Worm (Caenorhabditis elegans): ENCODE measurements around the gene F44E2.3.

DNA sequence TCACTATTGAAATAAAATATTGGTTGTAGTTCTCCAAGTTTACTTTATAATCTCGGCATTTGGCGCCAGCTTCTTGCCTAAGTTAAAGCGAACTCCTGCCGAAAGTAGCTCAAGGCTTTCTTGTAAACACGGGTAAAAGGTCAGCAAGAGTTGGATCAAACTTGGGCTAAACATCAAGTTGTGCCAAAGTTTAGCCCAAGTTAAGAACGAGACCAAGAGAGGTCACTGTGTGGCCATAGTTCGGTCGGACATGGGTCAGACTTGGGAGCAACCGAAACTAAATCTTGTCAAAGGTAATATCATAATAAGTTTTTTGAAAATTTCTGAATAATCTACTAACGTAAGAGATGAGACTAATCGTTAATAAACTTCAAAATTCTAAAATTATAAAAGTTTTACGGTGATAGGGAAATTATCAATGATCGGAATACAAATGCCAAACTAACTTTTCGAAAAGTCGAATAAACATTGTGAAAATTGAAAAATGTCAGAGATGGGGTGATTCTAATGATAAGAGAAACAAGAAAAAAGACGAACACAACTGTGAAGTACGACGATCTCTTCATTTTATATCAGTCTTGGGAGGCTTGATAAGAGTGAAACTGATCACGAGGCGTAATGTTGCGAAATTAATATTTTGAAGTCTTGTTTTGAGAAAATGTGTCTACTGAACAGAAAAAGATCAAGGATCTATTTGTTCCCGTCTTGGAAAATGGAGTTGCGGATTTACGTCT lies 39.0 kb upstream of the F44E2.3 start:
- TF ChIP-seq eyg-1 (tag; optimal IDR thresholded peaks at IDR 0.05), result no peak
- no peak for TF ChIP-seq rnt-1 (tag; optimal IDR thresholded peaks at IDR 0.05)
- no peak for TF ChIP-seq mec-3 (tag; optimal IDR thresholded peaks at IDR 0.05; ENCODE audit: borderline replicate concordance)
- TF ChIP-seq unc-3 (GFP tag; conservative IDR thresholded peaks at IDR 0.05), result no peak
- no peak for TF ChIP-seq unc-3 (tag; optimal IDR thresholded peaks at IDR 0.05)
